Fruit fly (Drosophila melanogaster) whole organism, embryonic: Measurements from ENCODE around the gene CG14052.

ENCODE experiments used
- Ada2b ChIP-seq: fragments of 200-800 bp; sonication (Bioruptor generic); IDR thresholded peaks from 2 replicates; pipeline ENCODE4 v1.3.6; 2022; ENCODE audit warnings: missing biosample characterization, missing genetic modification characterization
- Blimp-1 ChIP-seq: fragments of 200-800 bp; sonication (Bioruptor generic); optimal IDR thresholded peaks from 3 replicates; lab custom pipeline; 2018; ENCODE audit warnings: missing biosample characterization, missing genetic modification characterization, mild to moderate bottlenecking, moderate library complexity, missing genetic modification reagents
- CG1024 ChIP-seq: fragments of 200-800 bp; sonication (Bioruptor generic); IDR thresholded peaks from 2 replicates; pipeline ENCODE4 v1.3.6; 2022; ENCODE audit warnings: missing biosample characterization, missing genetic modification characterization
- CG10543 ChIP-seq: fragments of 200-800 bp; sonication (Bioruptor generic); optimal IDR thresholded peaks from 3 replicates; lab custom pipeline; 2017; ENCODE audit warnings: missing biosample characterization, mild to moderate bottlenecking, missing genetic modification characterization, moderate library complexity
- CG10959 ChIP-seq: fragments of 200-800 bp; sonication (Bioruptor generic); IDR thresholded peaks from 2 replicates; pipeline ENCODE4 v1.3.6; 2022; ENCODE audit warnings: missing biosample characterization, missing genetic modification characterization
- CG11398 ChIP-seq: fragments of 200-800 bp; sonication (Bioruptor generic); optimal IDR thresholded peaks from 2 replicates; lab custom pipeline; 2016; ENCODE audit warnings: missing biosample characterization, missing genetic modification characterization
- CG11504 ChIP-seq: fragments of 200-800 bp; sonication (Bioruptor generic); optimal IDR thresholded peaks from 3 replicates; lab custom pipeline; 2019; ENCODE audit warnings: missing biosample characterization, mild to moderate bottlenecking, missing genetic modification characterization, moderate library complexity
- CG12219 ChIP-seq: fragments of 200-800 bp; sonication (Bioruptor generic); optimal IDR thresholded peaks from 3 replicates; lab custom pipeline; 2018; ENCODE audit warnings: missing biosample characterization, mild to moderate bottlenecking, missing genetic modification characterization
- CG16779 ChIP-seq: fragments of 200-800 bp; sonication (Bioruptor generic); IDR thresholded peaks from 2 replicates; pipeline ENCODE4 v1.3.6; 2022; ENCODE audit warnings: missing biosample characterization, missing genetic modification characterization
- CG16863 ChIP-seq: fragments of 200-800 bp; sonication (Bioruptor generic); optimal IDR thresholded peaks from 3 replicates; lab custom pipeline; 2016; ENCODE audit warnings: missing biosample characterization, missing genetic modification characterization
- CG2678 ChIP-seq: fragments of 200-800 bp; sonication (Bioruptor generic); optimal IDR thresholded peaks from 3 replicates; lab custom pipeline; 2019; ENCODE audit warnings: missing biosample characterization, mild to moderate bottlenecking, missing genetic modification characterization, moderate library complexity
- CG34422 ChIP-seq: fragments of 200-800 bp; sonication (Bioruptor generic); IDR thresholded peaks from 3 replicates; pipeline ENCODE4 v1.3.6; 2022; ENCODE audit warnings: missing biosample characterization, missing genetic modification characterization
- CG42726 ChIP-seq: fragments of 200-800 bp; sonication (Bioruptor generic); IDR thresholded peaks from 2 replicates; pipeline ENCODE4 v1.3.6; 2022; ENCODE audit warnings: missing biosample characterization, missing genetic modification characterization; ENCODE audit not compliant: partially characterized antibody
- CG4820 ChIP-seq: fragments of 200-800 bp; sonication (Bioruptor generic); optimal IDR thresholded peaks from 3 replicates; lab custom pipeline; 2016; ENCODE audit warnings: missing biosample characterization, missing genetic modification characterization
- CG7963 ChIP-seq: fragments of 200-800 bp; sonication (Bioruptor generic); IDR thresholded peaks from 3 replicates; pipeline ENCODE4 v1.3.6; 2022; ENCODE audit warnings: missing biosample characterization, missing genetic modification characterization; ENCODE audit not compliant: partially characterized antibody
- CG8478 ChIP-seq: fragments of >200 bp; optimal IDR thresholded peaks from 2 replicates; lab custom pipeline; 2018
- CG9932 ChIP-seq: fragments of 200-800 bp; sonication (Bioruptor generic); IDR thresholded peaks from 2 replicates; pipeline ENCODE4 v1.3.6; 2022; ENCODE audit warnings: missing biosample characterization, missing genetic modification characterization
- CoRest ChIP-seq: fragments of 200-800 bp; sonication (Bioruptor generic); optimal IDR thresholded peaks from 3 replicates; lab custom pipeline; 2018; ENCODE audit warnings: missing biosample characterization, mild to moderate bottlenecking, missing genetic modification characterization, moderate library complexity
- Fer3 ChIP-seq: fragments of 200-800 bp; sonication (Bioruptor generic); optimal IDR thresholded peaks from 2 replicates; lab custom pipeline; 2018; ENCODE audit warnings: missing biosample characterization, mild to moderate bottlenecking, missing genetic modification characterization, moderate library complexity
- Lim3 ChIP-seq: fragments of 200-800 bp; sonication (Bioruptor generic); IDR thresholded peaks from 2 replicates; pipeline ENCODE4 v1.3.6; 2022; ENCODE audit warnings: missing biosample characterization, missing genetic modification characterization
- Med ChIP-seq: fragments of 200-800 bp; sonication (Bioruptor generic); peaks from one replicate; lab custom pipeline; 2016; ENCODE audit warnings: missing biosample characterization, missing genetic modification characterization, mild to moderate bottlenecking, inconsistent platforms, moderate library complexity
- Meics ChIP-seq: fragments of 200-800 bp; sonication (Bioruptor generic); optimal IDR thresholded peaks from 2 replicates; lab custom pipeline; 2017; ENCODE audit warnings: missing biosample characterization, mild to moderate bottlenecking, missing genetic modification characterization
- Optix ChIP-seq: fragments of 200-800 bp; sonication (Bioruptor generic); IDR thresholded peaks from 3 replicates; pipeline ENCODE4 v1.3.6; 2022; ENCODE audit warnings: missing biosample characterization, missing genetic modification characterization
- Six4 ChIP-seq: fragments of 200-800 bp; sonication (Bioruptor generic); optimal IDR thresholded peaks from 2 replicates; lab custom pipeline; 2016; ENCODE audit warnings: missing biosample characterization, missing genetic modification characterization
- Sry-δ ChIP-seq: fragments of 200-800 bp; sonication (Bioruptor generic); optimal IDR thresholded peaks from 2 replicates; lab custom pipeline; 2016; ENCODE audit warnings: missing biosample characterization, missing genetic modification characterization
- Stat92E ChIP-seq, 3 experiments: fragments of >200 bp in 2 of 3; fragments of 200-800 bp in 1 of 3; sonication (Bioruptor generic) in 1 of 3; optimal IDR thresholded peaks; 2 replicates each; lab custom pipeline; 2017 to 2019; ENCODE audit warnings: missing biosample characterization in 3 of 3, missing genetic modification characterization in 3 of 3, mild to moderate bottlenecking in 1 of 3, moderate library complexity in 1 of 3
- Tbp ChIP-seq: fragments of >200 bp; optimal IDR thresholded peaks from 2 replicates; lab custom pipeline; 2018; ENCODE audit warnings: missing biosample characterization, missing genetic modification characterization
- amos ChIP-seq: fragments of 200-800 bp; sonication (Bioruptor generic); IDR thresholded peaks from 2 replicates; pipeline ENCODE4 v1.3.6; 2022; ENCODE audit warnings: missing biosample characterization, missing genetic modification characterization; ENCODE audit not compliant: partially characterized antibody
- bowl ChIP-seq: fragments of 200-800 bp; sonication (Bioruptor generic); IDR thresholded peaks from 2 replicates; pipeline ENCODE4 v1.3.6; 2022; ENCODE audit warnings: missing biosample characterization, missing genetic modification characterization
- crol ChIP-seq: fragments of 200-800 bp; sonication (Bioruptor generic); IDR thresholded peaks from 2 replicates; pipeline ENCODE4 v1.3.6; 2022; ENCODE audit warnings: missing biosample characterization, missing genetic modification characterization
- dmrt11E ChIP-seq: fragments of 200-800 bp; sonication (Bioruptor generic); optimal IDR thresholded peaks from 3 replicates; lab custom pipeline; 2018; ENCODE audit warnings: missing biosample characterization, mild to moderate bottlenecking, missing genetic modification characterization, moderate library complexity
- dmrt99B ChIP-seq: fragments of 200-800 bp; sonication (Bioruptor generic); optimal IDR thresholded peaks from 2 replicates; lab custom pipeline; 2018; ENCODE audit warnings: missing biosample characterization, mild to moderate bottlenecking, missing genetic modification characterization, moderate library complexity
- lab ChIP-seq: fragments of 200-800 bp; sonication (Bioruptor generic); optimal IDR thresholded peaks from 3 replicates; lab custom pipeline; 2017; ENCODE audit warnings: missing biosample characterization, missing genetic modification characterization, mild to moderate bottlenecking, moderate library complexity, missing genetic modification reagents
- pfk ChIP-seq: fragments of 200-800 bp; sonication (Bioruptor generic); optimal IDR thresholded peaks from 2 replicates; lab custom pipeline; 2018; ENCODE audit warnings: missing biosample characterization, mild to moderate bottlenecking, missing genetic modification characterization, moderate library complexity
- ranshi ChIP-seq: fragments of 200-800 bp; sonication (Bioruptor generic); IDR thresholded peaks from 2 replicates; pipeline ENCODE4 v1.3.6; 2022; ENCODE audit warnings: missing biosample characterization, missing genetic modification characterization
- repo ChIP-seq: fragments of 200-800 bp; sonication (Bioruptor generic); optimal IDR thresholded peaks from 2 replicates; lab custom pipeline; 2016; ENCODE audit warnings: missing biosample characterization, missing genetic modification characterization
- tx ChIP-seq: fragments of 200-800 bp; sonication (Bioruptor generic); optimal IDR thresholded peaks from 2 replicates; lab custom pipeline; 2016; ENCODE audit warnings: missing biosample characterization, missing genetic modification characterization

CG14052 gene

dm6 chrX:2208641-2209241, 14.8 kb upstream of the CG14052 start (continued):
- TF ChIP-seq CG10543 (GFP tag; lab: Kevin White, UChicago) (peak; percentile 73), CG4820 (GFP tag; lab: Kevin White, UChicago) (no peak), CG2678 (tag; lab: Kevin White, UChicago) (peak; percentile 48), bowl (GFP tag; lab: Robert Waterston, UW) (no peak), CG8478 (no peak), Tbp (GFP tag; lab: Kevin White, UChicago) (no peak), Ada2b (GFP tag; lab: Robert Waterston, UW) (no peak), CG7963 (no peak), CoRest (tag; lab: Kevin White, UChicago) (peak; percentile 19), dmrt99B (tag; lab: Kevin White, UChicago) (peak; percentile 48), CG10959 (GFP tag; lab: Robert Waterston, UW) (no peak), dmrt11E (tag; lab: Kevin White, UChicago) (no peak), crol (GFP tag; lab: Robert Waterston, UW) (peak; percentile 91), Fer3 (tag; lab: Kevin White, UChicago) (no peak), Meics (peak; percentile 27), Sry-δ (GFP tag; lab: Kevin White, UChicago) (no peak), tx (GFP tag; lab: Kevin White, UChicago) (no peak), CG12219 (GFP tag; lab: Kevin White, UChicago) (no peak)

- no peak for TF ChIP-seq CG34422 (GFP tag; lab: Robert Waterston, UW)
- no peak for TF ChIP-seq lab
- TF ChIP-seq CG42726 (GFP tag; lab: Robert Waterston, UW), result no peak
- peak; percentile 6 for TF ChIP-seq CG11504 (tag; lab: Kevin White, UChicago)
- TF ChIP-seq CG16779 (GFP tag; lab: Robert Waterston, UW), result no peak
- TF ChIP-seq Blimp-1 (GFP tag; lab: Kevin White, UChicago), result peak; percentile 14
- no peak for TF ChIP-seq CG11398 (GFP tag; lab: Kevin White, UChicago)
- no peak for TF ChIP-seq pfk (GFP tag; lab: Kevin White, UChicago)
- no peak for TF ChIP-seq CG12219 (GFP tag; lab: Kevin White, UChicago)
- peak; percentile 25 for TF ChIP-seq Med (GFP tag; lab: Kevin White, UChicago)
- no peak for TF ChIP-seq Lim3 (GFP tag; lab: Robert Waterston, UW)
- no peak for TF ChIP-seq amos (GFP tag; lab: Robert Waterston, UW)
- no peak for TF ChIP-seq repo (GFP tag; lab: Kevin White, UChicago)
- no peak for TF ChIP-seq ranshi (GFP tag; lab: Robert Waterston, UW)
- no peak for TF ChIP-seq Stat92E (GFP tag; optimal IDR thresholded peaks at IDR 0.05; lab: Kevin White, UChicago)
- no peak for TF ChIP-seq Optix (GFP tag; lab: Robert Waterston, UW)
- no peak for TF ChIP-seq CG9932 (GFP tag; lab: Robert Waterston, UW)
- TF ChIP-seq CG16863 (GFP tag; lab: Kevin White, UChicago), result no peak
- TF ChIP-seq Six4 (GFP tag; lab: Kevin White, UChicago), result no peak
- no peak for TF ChIP-seq CG1024 (GFP tag; lab: Robert Waterston, UW)
Observed at dm6 chrX:2212327-2212820, 11.2 kb upstream of the CG14052 start.
